Worm (Caenorhabditis elegans): ENCODE measurements around the gene ztf-9.

The ztf-9 gene

ce11 chrV:9729462-9730162, 37.7 kb upstream of the ztf-9 start, which contains the start of the genes aagr-3 and drap-1:
Gene aagr-3, minus strand, starts transcription at chrV:9729512.
Gene drap-1, plus strand, starts transcription at chrV:9730106.
- no peak for TF ChIP-seq ztf-23 (GFP tag; IDR thresholded peaks at IDR 0.05)
- TF ChIP-seq T22C8.4 (GFP tag; IDR thresholded peaks at IDR 0.05) = no peak
- no peak for TF ChIP-seq klf-2 (GFP tag; conservative IDR thresholded peaks at IDR 0.05)
- no peak for TF ChIP-seq ztf-29 (GFP tag; IDR thresholded peaks at IDR 0.05)
- TF ChIP-seq flt-1 (GFP tag; IDR thresholded peaks at IDR 0.05) = no peak
- no peak for TF ChIP-seq tab-1 (GFP tag; IDR thresholded peaks at IDR 0.05)
- TF ChIP-seq ref-1 (GFP tag; conservative IDR thresholded peaks at IDR 0.05) = no peak
- TF ChIP-seq cog-1 (tag; optimal IDR thresholded peaks at IDR 0.05) = no peak
- TF ChIP-seq med-1 (GFP tag; optimal IDR thresholded peaks at IDR 0.05; ENCODE audit: insufficient read depth) = no peak

ce11 chrV:9725719-9726118, 33.8 kb upstream of the ztf-9 start:
- TF ChIP-seq klf-2 (GFP tag; conservative IDR thresholded peaks at IDR 0.05) (no peak), cog-1 (tag; optimal IDR thresholded peaks at IDR 0.05) (no peak), med-1 (GFP tag; optimal IDR thresholded peaks at IDR 0.05; ENCODE audit: insufficient read depth) (no peak), T22C8.4 (GFP tag; IDR thresholded peaks at IDR 0.05) (no peak), ztf-29 (GFP tag; IDR thresholded peaks at IDR 0.05) (no peak), tab-1 (GFP tag; IDR thresholded peaks at IDR 0.05) (no peak), ztf-23 (GFP tag; IDR thresholded peaks at IDR 0.05) (no peak), flt-1 (GFP tag; IDR thresholded peaks at IDR 0.05) (no peak), ref-1 (GFP tag; conservative IDR thresholded peaks at IDR 0.05) (no peak)

- no peak; the same call in 1 of the 2 replicates for TF ChIP-seq flt-1 (GFP tag; IDR thresholded peaks at IDR 0.05)
- no peak for TF ChIP-seq ref-1 (GFP tag; conservative IDR thresholded peaks at IDR 0.05)
- no peak for TF ChIP-seq med-1 (GFP tag; optimal IDR thresholded peaks at IDR 0.05; ENCODE audit: insufficient read depth)
- no peak for TF ChIP-seq ztf-23 (GFP tag; IDR thresholded peaks at IDR 0.05)
- TF ChIP-seq ztf-29 (GFP tag; IDR thresholded peaks at IDR 0.05) = no peak
- no peak for TF ChIP-seq klf-2 (GFP tag; conservative IDR thresholded peaks at IDR 0.05)
- TF ChIP-seq cog-1 (tag; optimal IDR thresholded peaks at IDR 0.05) = no peak
- no peak for TF ChIP-seq T22C8.4 (GFP tag; IDR thresholded peaks at IDR 0.05)
- TF ChIP-seq tab-1 (GFP tag; IDR thresholded peaks at IDR 0.05) = no peak
Observed at ce11 chrV:9724021-9724671, 32.2 kb upstream of the ztf-9 start, which contains the start of gene slcr-46.3. Gene slcr-46.3, minus strand, starts transcription at chrV:9724106.

ce11 chrV:9716397-9716796, 24.4 kb upstream of the ztf-9 start, which contains the start of gene str-188:
Gene str-188, plus strand, starts transcription at chrV:9716697.
- TF ChIP-seq cog-1 (tag; optimal IDR thresholded peaks at IDR 0.05) (no peak), flt-1 (GFP tag; IDR thresholded peaks at IDR 0.05) (no peak), tab-1 (GFP tag; IDR thresholded peaks at IDR 0.05) (no peak), ztf-29 (GFP tag; IDR thresholded peaks at IDR 0.05) (no peak), T22C8.4 (GFP tag; IDR thresholded peaks at IDR 0.05) (no peak), ztf-23 (GFP tag; IDR thresholded peaks at IDR 0.05) (no peak), med-1 (GFP tag; optimal IDR thresholded peaks at IDR 0.05; ENCODE audit: insufficient read depth) (no peak), ref-1 (GFP tag; conservative IDR thresholded peaks at IDR 0.05) (no peak), klf-2 (GFP tag; conservative IDR thresholded peaks at IDR 0.05) (no peak)

- TF ChIP-seq ztf-29 (GFP tag; IDR thresholded peaks at IDR 0.05) = no peak
- no peak for TF ChIP-seq T22C8.4 (GFP tag; IDR thresholded peaks at IDR 0.05)
- no peak for TF ChIP-seq klf-2 (GFP tag; conservative IDR thresholded peaks at IDR 0.05)
- no peak for TF ChIP-seq flt-1 (GFP tag; IDR thresholded peaks at IDR 0.05)
- no peak for TF ChIP-seq ztf-23 (GFP tag; IDR thresholded peaks at IDR 0.05)
- TF ChIP-seq med-1 (GFP tag; optimal IDR thresholded peaks at IDR 0.05; ENCODE audit: insufficient read depth) = no peak
- no peak for TF ChIP-seq cog-1 (tag; optimal IDR thresholded peaks at IDR 0.05)
- TF ChIP-seq tab-1 (GFP tag; IDR thresholded peaks at IDR 0.05) = no peak
- TF ChIP-seq ref-1 (GFP tag; conservative IDR thresholded peaks at IDR 0.05) = no peak
Observed at ce11 chrV:9714909-9715308, 22.9 kb upstream of the ztf-9 start, which contains the start of gene F40F9.3. Gene F40F9.3, plus strand, starts transcription at chrV:9715209.

- TF ChIP-seq ref-1 (GFP tag; conservative IDR thresholded peaks at IDR 0.05) (no peak), tab-1 (GFP tag; IDR thresholded peaks at IDR 0.05) (no peak)
Observed at ce11 chrV:9713532-9713931, 21.6 kb upstream of the ztf-9 start, which contains the start of gene F40F9.10. Gene F40F9.10, minus strand, starts transcription at chrV:9713632.

- TF ChIP-seq klf-2 (GFP tag; conservative IDR thresholded peaks at IDR 0.05) = no peak
- TF ChIP-seq ztf-23 (GFP tag; IDR thresholded peaks at IDR 0.05) = no peak
- no peak for TF ChIP-seq med-1 (GFP tag; optimal IDR thresholded peaks at IDR 0.05; ENCODE audit: insufficient read depth)
- TF ChIP-seq cog-1 (tag; optimal IDR thresholded peaks at IDR 0.05) = no peak
- TF ChIP-seq ztf-29 (GFP tag; IDR thresholded peaks at IDR 0.05) = no peak
- no peak for TF ChIP-seq ref-1 (GFP tag; conservative IDR thresholded peaks at IDR 0.05)
Observed at ce11 chrV:9712418-9713173, 20.6 kb upstream of the ztf-9 start.

ce11 chrV:9711174-9711573, 19.2 kb upstream of the ztf-9 start:
- TF ChIP-seq tab-1 (GFP tag; IDR thresholded peaks at IDR 0.05) (no peak), T22C8.4 (GFP tag; IDR thresholded peaks at IDR 0.05) (no peak), med-1 (GFP tag; optimal IDR thresholded peaks at IDR 0.05; ENCODE audit: insufficient read depth) (no peak), ztf-29 (GFP tag; IDR thresholded peaks at IDR 0.05) (no peak), ref-1 (GFP tag; conservative IDR thresholded peaks at IDR 0.05) (no peak), ztf-23 (GFP tag; IDR thresholded peaks at IDR 0.05) (no peak), cog-1 (tag; optimal IDR thresholded peaks at IDR 0.05) (no peak), klf-2 (GFP tag; conservative IDR thresholded peaks at IDR 0.05) (no peak), flt-1 (GFP tag; IDR thresholded peaks at IDR 0.05) (no peak)

ce11 chrV:9709747-9710146, 17.8 kb upstream of the ztf-9 start, which contains the start of gene tag-120:
Gene tag-120, minus strand, starts transcription at chrV:9709814.
- TF ChIP-seq ztf-29 (GFP tag; IDR thresholded peaks at IDR 0.05) = no peak
- no peak for TF ChIP-seq ztf-23 (GFP tag; IDR thresholded peaks at IDR 0.05)
- no peak for TF ChIP-seq T22C8.4 (GFP tag; IDR thresholded peaks at IDR 0.05)
- no peak for TF ChIP-seq tab-1 (GFP tag; IDR thresholded peaks at IDR 0.05)
- TF ChIP-seq med-1 (GFP tag; optimal IDR thresholded peaks at IDR 0.05; ENCODE audit: insufficient read depth) = no peak
- no peak for TF ChIP-seq cog-1 (tag; optimal IDR thresholded peaks at IDR 0.05)
- TF ChIP-seq klf-2 (GFP tag; conservative IDR thresholded peaks at IDR 0.05) = no peak
- TF ChIP-seq ref-1 (GFP tag; conservative IDR thresholded peaks at IDR 0.05) = no peak
- no peak for TF ChIP-seq flt-1 (GFP tag; IDR thresholded peaks at IDR 0.05)

Measured in whole organism, midembryonic.